Worm (Caenorhabditis elegans): ENCODE data around the gene str-131.

DNA sequence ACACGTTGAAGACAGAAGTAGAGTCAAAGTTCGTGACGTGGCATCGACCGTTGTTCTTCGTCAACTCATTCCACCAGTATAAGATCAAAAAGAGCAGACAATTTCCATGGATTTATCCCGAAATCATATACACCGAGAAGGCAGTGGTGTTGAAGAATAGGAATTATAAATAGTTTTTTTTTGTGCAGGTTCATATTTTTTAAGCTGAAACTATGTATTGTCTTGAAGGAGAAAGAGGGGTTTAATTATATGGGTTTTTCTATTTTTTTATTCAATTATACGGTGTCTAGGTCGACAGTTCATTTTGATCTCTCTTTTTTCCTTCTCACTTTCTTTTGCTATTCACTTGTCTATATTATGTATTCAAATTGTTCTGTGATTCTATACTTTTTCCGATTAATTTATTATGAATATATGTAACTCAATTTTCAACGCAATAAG lies 42.4 kb downstream of the str-131 start:
- no peak for TF ChIP-seq mdl-1 (tag; optimal IDR thresholded peaks at IDR 0.05)
- TF ChIP-seq zip-4 (GFP tag; optimal IDR thresholded peaks at IDR 0.05): no peak
- no peak for TF ChIP-seq ztf-11 (tag; optimal IDR thresholded peaks at IDR 0.05)
- no peak for TF ChIP-seq egl-27 (tag; optimal IDR thresholded peaks at IDR 0.05)
- TF ChIP-seq pqm-1 (tag; optimal IDR thresholded peaks at IDR 0.05): no peak
- TF ChIP-seq ets-5 (GFP tag; IDR thresholded peaks at IDR 0.05): no peak
- TF ChIP-seq ama-1 (optimal IDR thresholded peaks at IDR 0.05): no peak
- TF ChIP-seq lir-3 (tag; optimal IDR thresholded peaks at IDR 0.05; ENCODE audit: poor library complexity): no peak
- TF ChIP-seq sox-4 (tag; optimal IDR thresholded peaks at IDR 0.05): no peak
- TF ChIP-seq isw-1 (GFP tag; IDR thresholded peaks at IDR 0.05): no peak

All from whole organism, L1 larva.